Worm (Caenorhabditis elegans) whole organism, L1 larva: Measurements from ENCODE around the gene ttm-2.

Experiments used
- ama-1 ChIP-seq: fragments of 150-350 bp; optimal IDR thresholded peaks from 2 replicates; lab custom pipeline; 2014
- lin-15B ChIP-seq: fragments of 150-350 bp; sonication (generic microtip); optimal IDR thresholded peaks from 3 replicates; lab custom pipeline; 2014; ENCODE audit warnings: missing biosample characterization, missing genetic modification characterization
- lir-3 ChIP-seq: sonication (generic microtip); optimal IDR thresholded peaks from 2 replicates; lab custom pipeline; 2016; ENCODE audit warnings: mild to moderate bottlenecking, missing genetic modification characterization, moderate library complexity, missing compliant biosample characterization; ENCODE audit not compliant: poor library complexity
- skn-1 ChIP-seq: fragments of 150-350 bp; optimal IDR thresholded peaks from 2 replicates; lab custom pipeline; 2014; ENCODE audit warnings: missing biosample characterization, missing genetic modification characterization
- zip-4 ChIP-seq: fragments of 200-800 bp; sonication (Bioruptor generic); optimal IDR thresholded peaks from 2 replicates; lab custom pipeline; 2018; ENCODE audit warnings: mild to moderate bottlenecking, missing genetic modification characterization, moderate library complexity, missing compliant biosample characterization

ce11 chrII:4773891-4774432, 7.8 kb upstream of the ttm-2 start, which contains the start of the genes F26G1.9 and F26G1.10:
- TF ChIP-seq skn-1 (tag; lab: Kevin White, UChicago) (no peak), lir-3 (tag; lab: Kevin White, UChicago) (no peak), zip-4 (GFP tag; lab: Kevin White, UChicago) (no peak), ama-1 (lab: Kevin White, UChicago) (no peak), lin-15B (tag; lab: Kevin White, UChicago) (no peak)
